Fruit fly (Drosophila melanogaster): Measurements from ENCODE around the gene Alg14.
A peak's percentile ranks its signal among the peaks of the same experiment; 100 is the strongest.

Gene Alg14

dm6 chrX:15475367-15475789, 3.4 kb downstream of the Alg14 start, which contains the start of gene mh (continued):
- TF ChIP-seq CG9932 (GFP tag; IDR thresholded peaks at IDR 0.05) (peak; percentile 45; the same call in 1 of the 2 replicates), CG6813 (GFP tag; optimal IDR thresholded peaks at IDR 0.05) (no peak), gsb-n (tag; optimal IDR thresholded peaks at IDR 0.05) (no peak), bigmax (GFP tag; optimal IDR thresholded peaks at IDR 0.05) (no peak), otp (GFP tag; IDR thresholded peaks at IDR 0.05) (no peak), CG10543 (GFP tag; optimal IDR thresholded peaks at IDR 0.05) (no peak), btn (GFP tag; optimal IDR thresholded peaks at IDR 0.05) (no peak), CG30020 (tag; optimal IDR thresholded peaks at IDR 0.05) (no peak), CG17568 (GFP tag; optimal IDR thresholded peaks at IDR 0.05) (no peak), HmgZ (tag; optimal IDR thresholded peaks at IDR 0.05) (no peak), eyg (GFP tag; optimal IDR thresholded peaks at IDR 0.05) (no peak), CG42726 (GFP tag; IDR thresholded peaks at IDR 0.05; ENCODE audit: partially characterized antibody) (0 out of 2 replicates have a peak, but pooled peaks have one; percentile 28), dati (GFP tag; IDR thresholded peaks at IDR 0.05) (no peak), CG6854 (GFP tag; optimal IDR thresholded peaks at IDR 0.05) (no peak), CG10209 (GFP tag; optimal IDR thresholded peaks at IDR 0.05) (no peak), CG5245 (GFP tag; optimal IDR thresholded peaks at IDR 0.05) (peak; percentile 16), D (optimal IDR thresholded peaks at IDR 0.05) (no peak), D (GFP tag; optimal IDR thresholded peaks at IDR 0.05) (no peak), CG12071 (GFP tag; optimal IDR thresholded peaks at IDR 0.05) (no peak), CG13424 (tag; optimal IDR thresholded peaks at IDR 0.05) (peak; percentile 48), Ptx1 (GFP tag; IDR thresholded peaks at IDR 0.05) (no peak), nerfin-2 (GFP tag; IDR thresholded peaks at IDR 0.05; ENCODE audit: partially characterized antibody) (no peak; the same call in 1 of the 2 replicates), CG1233 (GFP tag; optimal IDR thresholded peaks at IDR 0.05) (no peak), nom (GFP tag; optimal IDR thresholded peaks at IDR 0.05) (no peak), twi (tag; optimal IDR thresholded peaks at IDR 0.05) (no peak), tap (tag; optimal IDR thresholded peaks at IDR 0.05) (no peak), Sin3A (optimal IDR thresholded peaks at IDR 0.05) (peak; percentile 42), bowl (GFP tag; IDR thresholded peaks at IDR 0.05) (no peak), CG3281 (GFP tag; optimal IDR thresholded peaks at IDR 0.05) (peak; percentile 36), CG16815 (GFP tag; optimal IDR thresholded peaks at IDR 0.05) (no peak), HLHmδ (GFP tag; optimal IDR thresholded peaks at IDR 0.05) (no peak), CG3163 (GFP tag; optimal IDR thresholded peaks at IDR 0.05) (no peak), hb (GFP tag; IDR thresholded peaks at IDR 0.05; ENCODE audit: partially characterized antibody) (no peak), zf30C (GFP tag; optimal IDR thresholded peaks at IDR 0.05) (no peak), CG9797 (GFP tag; optimal IDR thresholded peaks at IDR 0.05) (peak; percentile 63), ash1 (GFP tag; optimal IDR thresholded peaks at IDR 0.05) (no peak), vfl (GFP tag; optimal IDR thresholded peaks at IDR 0.05) (no peak), az2 (GFP tag; optimal IDR thresholded peaks at IDR 0.05) (peak; percentile 52), CG13775 (GFP tag; optimal IDR thresholded peaks at IDR 0.05) (peak; percentile 64), Scr (GFP tag; IDR thresholded peaks at IDR 0.05; ENCODE audit: partially characterized antibody) (peak; percentile 66), CG7928 (GFP tag; optimal IDR thresholded peaks at IDR 0.05) (no peak), ewg (GFP tag; optimal IDR thresholded peaks at IDR 0.05) (peak; percentile 60), dm (GFP tag; optimal IDR thresholded peaks at IDR 0.05) (no peak), vnd (GFP tag; IDR thresholded peaks at IDR 0.05; ENCODE audit: partially characterized antibody) (peak; percentile 68; the same call in 2 of the 3 replicates), CG30431 (GFP tag; optimal IDR thresholded peaks at IDR 0.05) (no peak), CG3065 (GFP tag; optimal IDR thresholded peaks at IDR 0.05) (no peak), pzg (GFP tag; optimal IDR thresholded peaks at IDR 0.05) (peak; percentile 68), sd (tag; optimal IDR thresholded peaks at IDR 0.05) (no peak), usp (GFP tag; optimal IDR thresholded peaks at IDR 0.05) (no peak), fd96Cb (tag; optimal IDR thresholded peaks at IDR 0.05) (peak; percentile 30), croc (GFP tag; conservative IDR thresholded peaks at IDR 0.05) (no peak)
